ENCODE assay signal across 4 fruit fly cellular contexts in genomic region chr3L:14253455-14253854, dm6.
TF ChIP-seq lines count a peak whose summit lies in the region.

No protein-coding gene starts in this region.

- no peak for TF ChIP-seq CTCF in whole organism, embryonic (GFP tag; optimal IDR thresholded peaks at IDR 0.05; lab: Kevin White, UChicago)

TF ChIP-seq in whole organism, embryonic, 481 proteins besides CTCF, POLR2A, EP300 and RAD21 (continues in another document):
- no peak for TF ChIP-seq MTF-1 (GFP tag; optimal IDR thresholded peaks at IDR 0.05; lab: Kevin White, UChicago; ENCODE audit: borderline replicate concordance)
- no peak for TF ChIP-seq ap (GFP tag; IDR thresholded peaks at IDR 0.05; lab: Robert Waterston, UW)
- no peak for TF ChIP-seq CG13775 (GFP tag; optimal IDR thresholded peaks at IDR 0.05; lab: Kevin White, UChicago)
- no peak for TF ChIP-seq CG3995 (GFP tag; optimal IDR thresholded peaks at IDR 0.05; lab: Kevin White, UChicago)
- TF ChIP-seq CG6765 (GFP tag; optimal IDR thresholded peaks at IDR 0.05; lab: Kevin White, UChicago), result no peak
- no peak for TF ChIP-seq dan (GFP tag; IDR thresholded peaks at IDR 0.05; lab: Robert Waterston, UW)
- no peak for TF ChIP-seq CG11560 (tag; IDR thresholded peaks at IDR 0.05; lab: Robert Waterston, UW)
- TF ChIP-seq nmo (GFP tag; optimal IDR thresholded peaks at IDR 0.05; lab: Kevin White, UChicago), result peak; percentile 4
- no peak for TF ChIP-seq Dp (GFP tag; optimal IDR thresholded peaks at IDR 0.05; lab: Kevin White, UChicago)
- no peak for TF ChIP-seq sd (tag; optimal IDR thresholded peaks at IDR 0.05; lab: Kevin White, UChicago)
- TF ChIP-seq Hr39 (optimal IDR thresholded peaks at IDR 0.05; lab: Kevin White, UChicago), result no peak
- TF ChIP-seq ken (GFP tag; IDR thresholded peaks at IDR 0.05; lab: Robert Waterston, UW), result no peak
- no peak for TF ChIP-seq MBD-R2 (GFP tag; IDR thresholded peaks at IDR 0.05; lab: Robert Waterston, UW)
- no peak for TF ChIP-seq CG14667 (GFP tag; IDR thresholded peaks at IDR 0.05; lab: Robert Waterston, UW)
- TF ChIP-seq Awh (GFP tag; IDR thresholded peaks at IDR 0.05; lab: Robert Waterston, UW), result no peak
- no peak for TF ChIP-seq Camta (GFP tag; optimal IDR thresholded peaks at IDR 0.05; lab: Kevin White, UChicago)
- peak; percentile 29 for TF ChIP-seq phol (tag; optimal IDR thresholded peaks at IDR 0.05; lab: Kevin White, UChicago)
- no peak for TF ChIP-seq tap (tag; optimal IDR thresholded peaks at IDR 0.05; lab: Kevin White, UChicago)
- TF ChIP-seq Ets65A (GFP tag; lab: Kevin White, UChicago), result peak; percentile 78
- peak; percentile 74 for TF ChIP-seq Drgx (GFP tag; IDR thresholded peaks at IDR 0.05; lab: Robert Waterston, UW)
- TF ChIP-seq CG3726 (GFP tag; IDR thresholded peaks at IDR 0.05; lab: Robert Waterston, UW), result no peak
- no peak for TF ChIP-seq ash1 (GFP tag; optimal IDR thresholded peaks at IDR 0.05; lab: Kevin White, UChicago)
- no peak for TF ChIP-seq corto (GFP tag; optimal IDR thresholded peaks at IDR 0.05; lab: Kevin White, UChicago)
- TF ChIP-seq NC2α (GFP tag; optimal IDR thresholded peaks at IDR 0.05; lab: Kevin White, UChicago), result no peak

TF ChIP-seq in whole organism, prepupa, 60 proteins besides CTCF, POLR2A, EP300 and RAD21 (continues in another document):
- TF ChIP-seq Hr39 (GFP tag; optimal IDR thresholded peaks at IDR 0.05; lab: Kevin White, UChicago) (peak; percentile 63), CG34406 (GFP tag; optimal IDR thresholded peaks at IDR 0.05; lab: Kevin White, UChicago) (peak; percentile 45), Hr4 (GFP tag; optimal IDR thresholded peaks at IDR 0.05; lab: Kevin White, UChicago) (peak; percentile 62), OdsH (GFP tag; optimal IDR thresholded peaks at IDR 0.05; lab: Kevin White, UChicago) (peak; percentile 70), Sox15 (GFP tag; optimal IDR thresholded peaks at IDR 0.05; lab: Kevin White, UChicago) (no peak), CG11294 (GFP tag; IDR thresholded peaks at IDR 0.05; lab: Robert Waterston, UW) (peak; percentile 44; the same call in 1 of the 2 replicates), CG10669 (GFP tag; optimal IDR thresholded peaks at IDR 0.05; lab: Kevin White, UChicago) (peak; percentile 64), svp (GFP tag; lab: Kevin White, UChicago) (peak; percentile 88), Sox14 (GFP tag; optimal IDR thresholded peaks at IDR 0.05; lab: Kevin White, UChicago) (peak; percentile 71), CG31627 (GFP tag; optimal IDR thresholded peaks at IDR 0.05; lab: Kevin White, UChicago) (peak; percentile 58), Ets21C (GFP tag; optimal IDR thresholded peaks at IDR 0.05; lab: Kevin White, UChicago) (peak; percentile 42), pdm3 (GFP tag; optimal IDR thresholded peaks at IDR 0.05; lab: Kevin White, UChicago) (peak; percentile 63), fd85E (GFP tag; optimal IDR thresholded peaks at IDR 0.05; lab: Kevin White, UChicago) (no peak), dac (GFP tag; optimal IDR thresholded peaks at IDR 0.05; lab: Kevin White, UChicago) (peak; percentile 18), CG8119 (GFP tag; IDR thresholded peaks at IDR 0.05; lab: Robert Waterston, UW) (peak; percentile 84), CG6854 (GFP tag; optimal IDR thresholded peaks at IDR 0.05; lab: Kevin White, UChicago) (peak; percentile 72), cyc (GFP tag; optimal IDR thresholded peaks at IDR 0.05; lab: Kevin White, UChicago) (peak; percentile 79), Eip93F (GFP tag; optimal IDR thresholded peaks at IDR 0.05; lab: Kevin White, UChicago) (no peak), CG10631 (GFP tag; optimal IDR thresholded peaks at IDR 0.05; lab: Kevin White, UChicago) (peak; percentile 42), Eip78C (GFP tag; lab: Kevin White, UChicago) (peak; percentile 90), CG9139 (GFP tag; optimal IDR thresholded peaks at IDR 0.05; lab: Kevin White, UChicago) (no peak), CG1621 (tag; optimal IDR thresholded peaks at IDR 0.05; lab: Kevin White, UChicago) (no peak), CG7368 (GFP tag; optimal IDR thresholded peaks at IDR 0.05; lab: Kevin White, UChicago) (peak; percentile 50), CG6808 (GFP tag; optimal IDR thresholded peaks at IDR 0.05; lab: Kevin White, UChicago) (peak; percentile 56)

TF ChIP-seq in whole organism, pupa, 21 proteins besides CTCF, POLR2A, EP300 and RAD21:
- TF ChIP-seq CG10348 (GFP tag; IDR thresholded peaks at IDR 0.05; lab: Robert Waterston, UW) (no peak), rn (GFP tag; IDR thresholded peaks at IDR 0.05; lab: Robert Waterston, UW) (0 out of 2 replicates have a peak, but pooled peaks have one; percentile 15), EcR (GFP tag; optimal IDR thresholded peaks at IDR 0.05; lab: Kevin White, UChicago) (no peak), CG4496 (GFP tag; IDR thresholded peaks at IDR 0.05; lab: Robert Waterston, UW) (peak; percentile 72; the same call in 2 of the 3 replicates), CG13204 (GFP tag; optimal IDR thresholded peaks at IDR 0.05; lab: Kevin White, UChicago) (no peak), D1 (tag; optimal IDR thresholded peaks at IDR 0.05; lab: Kevin White, UChicago) (no peak), CG8301 (tag; optimal IDR thresholded peaks at IDR 0.05; lab: Kevin White, UChicago) (peak; percentile 84), CG9948 (tag; optimal IDR thresholded peaks at IDR 0.05; lab: Kevin White, UChicago) (peak; percentile 56), Snoo (tag; optimal IDR thresholded peaks at IDR 0.05; lab: Kevin White, UChicago) (peak; percentile 65), Ets98B (GFP tag; IDR thresholded peaks at IDR 0.05; lab: Robert Waterston, UW) (peak; percentile 49; the same call in 1 of the 2 replicates), Pif1B (GFP tag; optimal IDR thresholded peaks at IDR 0.05; lab: Kevin White, UChicago) (peak; percentile 53), Pif1A (GFP tag; optimal IDR thresholded peaks at IDR 0.05; lab: Kevin White, UChicago) (peak; percentile 59), CG14655 (GFP tag; optimal IDR thresholded peaks at IDR 0.05; lab: Kevin White, UChicago) (peak; percentile 85), CG15710 (tag; optimal IDR thresholded peaks at IDR 0.05; lab: Kevin White, UChicago) (peak; percentile 57), CG12605 (GFP tag; IDR thresholded peaks at IDR 0.05; lab: Robert Waterston, UW) (peak; percentile 56), CG17806 (tag; optimal IDR thresholded peaks at IDR 0.05; lab: Kevin White, UChicago) (peak; percentile 13), gl (tag; optimal IDR thresholded peaks at IDR 0.05; lab: Kevin White, UChicago) (no peak), CG32121 (GFP tag; IDR thresholded peaks at IDR 0.05; lab: Robert Waterston, UW) (peak; percentile 64), CG8159 (tag; optimal IDR thresholded peaks at IDR 0.05; lab: Kevin White, UChicago) (peak; percentile 79)

TF ChIP-seq in whole organism, wandering third instar larva, 38 proteins besides CTCF, POLR2A, EP300 and RAD21 (continues in another document):
- TF ChIP-seq Hr78 (GFP tag; optimal IDR thresholded peaks at IDR 0.05; lab: Kevin White, UChicago) (no peak), foxo (GFP tag; optimal IDR thresholded peaks at IDR 0.05; lab: Kevin White, UChicago) (peak in 1 of 2 experiments; percentile 52), CG9705 (GFP tag; optimal IDR thresholded peaks at IDR 0.05; lab: Kevin White, UChicago) (peak; percentile 5), woc (GFP tag; optimal IDR thresholded peaks at IDR 0.05; lab: Kevin White, UChicago) (peak; percentile 48), sage (GFP tag; optimal IDR thresholded peaks at IDR 0.05; lab: Kevin White, UChicago) (no peak), CG32264 (GFP tag; optimal IDR thresholded peaks at IDR 0.05; lab: Kevin White, UChicago) (no peak), dl (GFP tag; optimal IDR thresholded peaks at IDR 0.05; lab: Kevin White, UChicago; ENCODE audit: insufficient read depth in 1 of 2, partially characterized antibody in 2 of 2) (no peak), tai (GFP tag; optimal IDR thresholded peaks at IDR 0.05; lab: Kevin White, UChicago) (no peak), CrebA (GFP tag; optimal IDR thresholded peaks at IDR 0.05; lab: Kevin White, UChicago; ENCODE audit: borderline replicate concordance) (no peak), br (GFP tag; optimal IDR thresholded peaks at IDR 0.05; lab: Kevin White, UChicago) (peak; percentile 41), Hnf4 (GFP tag; optimal IDR thresholded peaks at IDR 0.05; lab: Kevin White, UChicago) (no peak), ey (GFP tag; optimal IDR thresholded peaks at IDR 0.05; lab: Kevin White, UChicago) (peak; percentile 35), Dif (GFP tag; optimal IDR thresholded peaks at IDR 0.05; lab: Kevin White, UChicago; ENCODE audit: partially characterized antibody) (no peak), psq (GFP tag; optimal IDR thresholded peaks at IDR 0.05; lab: Kevin White, UChicago) (peak; percentile 27), dsf (GFP tag; optimal IDR thresholded peaks at IDR 0.05; lab: Kevin White, UChicago; ENCODE audit: borderline replicate concordance) (no peak), Hr83 (GFP tag; optimal IDR thresholded peaks at IDR 0.05; lab: Kevin White, UChicago; ENCODE audit: poor library complexity, severe bottlenecking) (no peak), Sp1 (GFP tag; optimal IDR thresholded peaks at IDR 0.05; lab: Kevin White, UChicago) (peak; percentile 58), usp (GFP tag; optimal IDR thresholded peaks at IDR 0.05; lab: Kevin White, UChicago) (no peak), jim (GFP tag; optimal IDR thresholded peaks at IDR 0.05; lab: Kevin White, UChicago) (no peak), fru (GFP tag; optimal IDR thresholded peaks at IDR 0.05; lab: Kevin White, UChicago) (peak; percentile 66), dmrt93B (GFP tag; optimal IDR thresholded peaks at IDR 0.05; lab: Kevin White, UChicago) (peak; percentile 24), Vsx2 (GFP tag; optimal IDR thresholded peaks at IDR 0.05; lab: Kevin White, UChicago; ENCODE audit: partially characterized antibody) (no peak), Rel (GFP tag; optimal IDR thresholded peaks at IDR 0.05; lab: Kevin White, UChicago) (no peak), Rel (tag; optimal IDR thresholded peaks at IDR 0.05; lab: Kevin White, UChicago) (no peak), OdsH (GFP tag; optimal IDR thresholded peaks at IDR 0.05; lab: Kevin White, UChicago) (peak; percentile 52), HLH106 (tag; optimal IDR thresholded peaks at IDR 0.05; lab: Kevin White, UChicago) (peak; percentile 67), Myc (optimal IDR thresholded peaks at IDR 0.05; lab: Kevin White, UChicago) (no peak), Mio (GFP tag; optimal IDR thresholded peaks at IDR 0.05; lab: Kevin White, UChicago) (no peak), sv (GFP tag; optimal IDR thresholded peaks at IDR 0.05; lab: Kevin White, UChicago) (no peak), Dfd (GFP tag; optimal IDR thresholded peaks at IDR 0.05; lab: Kevin White, UChicago) (no peak), Abd-B (GFP tag; optimal IDR thresholded peaks at IDR 0.05; lab: Kevin White, UChicago) (no peak), h (GFP tag; optimal IDR thresholded peaks at IDR 0.05; lab: Kevin White, UChicago) (peak; percentile 72), N (GFP tag; optimal IDR thresholded peaks at IDR 0.05; lab: Kevin White, UChicago) (no peak), pan (optimal IDR thresholded peaks at IDR 0.05; lab: Kevin White, UChicago) (no peak)

Comparison
In these comparisons a context has a peak if more than half of its experiments do, and no peak if none do; other contexts are left out.
1. Of the 7 proteins assayed by ChIP-seq in both whole organism, embryonic and whole organism, prepupa: peak only in whole organism, embryonic: none; only in whole organism, prepupa: CG6854, Gug, Hr39, Lpt and Sox102F; in both: Blimp-1; in neither: 1.